Worm (Caenorhabditis elegans): ENCODE data around the gene fem-2.

Gene fem-2

DNA sequence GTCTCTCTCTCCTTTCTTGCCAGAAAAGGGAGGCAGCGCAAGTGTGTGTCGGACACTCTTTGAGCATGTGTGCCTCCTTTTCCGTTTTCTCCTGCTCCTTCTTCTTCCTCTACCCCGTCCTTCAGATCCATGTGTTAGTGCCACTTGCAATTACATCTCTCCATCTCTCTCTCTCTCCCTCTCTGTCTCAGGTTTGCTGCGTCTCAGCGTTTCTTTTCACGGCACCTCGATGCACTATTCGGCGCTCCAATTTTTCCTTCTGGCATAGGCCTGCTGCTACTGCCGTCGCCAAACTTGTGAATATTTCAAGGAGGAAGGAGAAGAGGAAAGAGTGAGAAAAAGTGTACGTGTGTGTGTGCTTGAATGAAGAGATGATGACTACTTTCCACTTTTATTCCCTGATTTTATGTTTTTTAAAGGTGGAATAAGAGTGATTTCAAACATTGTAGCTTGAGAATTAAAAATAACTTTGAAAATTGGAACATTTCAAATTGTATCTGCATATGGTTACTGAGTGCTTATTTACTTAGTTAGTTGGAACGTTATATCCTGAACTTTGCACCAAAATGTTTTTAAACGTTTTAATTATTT, 34.0 kb upstream of the fem-2 start, which contains the start of gene W02B3.3 (continued):
- TF ChIP-seq nhr-28 (tag; optimal IDR thresholded peaks at IDR 0.05) (no peak), ceh-8 (GFP tag; optimal IDR thresholded peaks at IDR 0.05) (peak; percentile 48), egl-13 (tag; optimal IDR thresholded peaks at IDR 0.05) (peak; percentile 80), snpc-4 (tag; optimal IDR thresholded peaks at IDR 0.05) (peak; percentile 55), pag-3 (tag; optimal IDR thresholded peaks at IDR 0.05; ENCODE audit: borderline replicate concordance, insufficient read depth) (peak; percentile 70)

ce11 chrIII:665173-665757, 30.8 kb upstream of the fem-2 start, which contains the start of gene C09F5.3:
Gene C09F5.3, minus strand, starts transcription at chrIII:665266.
- no peak for TF ChIP-seq swsn-7 (tag; optimal IDR thresholded peaks at IDR 0.05)
- no peak for TF ChIP-seq efl-3 (GFP tag; optimal IDR thresholded peaks at IDR 0.05)
- no peak for TF ChIP-seq lin-15B (tag; optimal IDR thresholded peaks at IDR 0.05)
- no peak for TF ChIP-seq pag-3 (tag; optimal IDR thresholded peaks at IDR 0.05; ENCODE audit: borderline replicate concordance, insufficient read depth)
- no peak for TF ChIP-seq efl-1 (optimal IDR thresholded peaks at IDR 0.05)
- no peak for TF ChIP-seq efl-1 (GFP tag; optimal IDR thresholded peaks at IDR 0.05 in 1 of 2)
- no peak for TF ChIP-seq ama-1 (optimal IDR thresholded peaks at IDR 0.05)
- TF ChIP-seq xbp-1 (tag; optimal IDR thresholded peaks at IDR 0.05) = no peak
- no peak for TF ChIP-seq pqm-1 (tag; optimal IDR thresholded peaks at IDR 0.05)
- no peak for TF ChIP-seq nhr-11 (tag; optimal IDR thresholded peaks at IDR 0.05)
- TF ChIP-seq dsc-1 (tag; optimal IDR thresholded peaks at IDR 0.05) = no peak
- TF ChIP-seq lin-13 (GFP tag; optimal IDR thresholded peaks at IDR 0.05) = no peak

- TF ChIP-seq nhr-85 (tag) (peak; percentile 60), lsy-2 (tag; optimal IDR thresholded peaks at IDR 0.05) (peak in 1 of 2 experiments; percentile 16), nhr-71 (tag; optimal IDR thresholded peaks at IDR 0.05) (peak; percentile 15), hpl-2 (GFP tag; optimal IDR thresholded peaks at IDR 0.05) (no peak), nhr-20 (tag; optimal IDR thresholded peaks at IDR 0.05) (peak; percentile 18), nhr-47 (tag; optimal IDR thresholded peaks at IDR 0.05) (peak; percentile 1), efl-1 (optimal IDR thresholded peaks at IDR 0.05) (no peak), efl-1 (GFP tag; optimal IDR thresholded peaks at IDR 0.05 in 1 of 2) (peak in 1 of 2 experiments; percentile 45), egl-27 (tag; optimal IDR thresholded peaks at IDR 0.05) (no peak), blmp-1 (tag; optimal IDR thresholded peaks at IDR 0.05) (peak; percentile 66), F16B12.6 (tag; optimal IDR thresholded peaks at IDR 0.05) (no peak), snu-23 (GFP tag; optimal IDR thresholded peaks at IDR 0.05) (peak; percentile 52), aly-2 (tag; optimal IDR thresholded peaks at IDR 0.05) (no peak), elt-3 (tag; optimal IDR thresholded peaks at IDR 0.05) (peak in 2 of 6 experiments; percentile 34 to 35), fkh-10 (GFP tag; optimal IDR thresholded peaks at IDR 0.05) (no peak), fos-1 (tag; optimal IDR thresholded peaks at IDR 0.05) (no peak), grh-1 (GFP tag; IDR thresholded peaks at IDR 0.05) (peak; percentile 81), lin-14 (GFP tag; optimal IDR thresholded peaks at IDR 0.05) (peak; percentile 62), C16A3.4 (tag; optimal IDR thresholded peaks at IDR 0.05) (peak; percentile 24), ces-1 (GFP tag; optimal IDR thresholded peaks at IDR 0.05) (no peak), isw-1 (GFP tag; IDR thresholded peaks at IDR 0.05) (no peak), lin-35 (GFP tag; optimal IDR thresholded peaks at IDR 0.05) (peak in 1 of 2 experiments; percentile 37), nhr-90 (tag; optimal IDR thresholded peaks at IDR 0.05; ENCODE audit: poor library complexity) (peak; percentile 16)
Observed at ce11 chrIII:658357-658756, 23.9 kb upstream of the fem-2 start, which contains the start of gene C09F5.1. Gene C09F5.1, plus strand, starts transcription at chrIII:658709.

DNA sequence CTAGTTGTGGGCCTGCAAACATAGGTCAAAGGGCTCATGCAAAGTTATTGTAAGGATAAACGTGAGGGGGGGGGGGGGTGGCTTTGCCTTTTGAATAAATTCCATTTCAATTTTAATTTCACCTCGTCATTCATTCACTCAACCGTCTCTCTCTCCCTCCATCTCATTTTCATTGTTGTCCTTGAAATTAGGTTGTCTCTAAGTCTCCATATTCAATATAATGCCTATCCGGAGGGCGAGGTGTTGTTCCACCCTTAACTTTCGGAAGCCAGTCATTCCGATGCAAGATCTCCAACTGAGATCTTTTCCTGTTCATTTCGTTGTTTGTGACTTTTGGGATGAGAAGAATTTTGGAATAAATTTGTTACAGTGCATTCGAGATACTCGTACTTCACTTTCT, 22.8 kb upstream of the fem-2 start:
- TF ChIP-seq nhr-85 (tag) = peak; percentile 76
- TF ChIP-seq irx-1 (tag; optimal IDR thresholded peaks at IDR 0.05) = no peak
- TF ChIP-seq lin-14 (GFP tag; optimal IDR thresholded peaks at IDR 0.05) = peak; percentile 77
- no peak for TF ChIP-seq lin-15B (tag; optimal IDR thresholded peaks at IDR 0.05)
- TF ChIP-seq blmp-1 (tag; optimal IDR thresholded peaks at IDR 0.05) = peak; percentile 95
- peak; percentile 4 for TF ChIP-seq nhr-20 (tag; optimal IDR thresholded peaks at IDR 0.05)
- peak; percentile 65 for TF ChIP-seq mep-1 (tag; optimal IDR thresholded peaks at IDR 0.05)

Measured in whole organism, L1 larva.